Fruit fly (Drosophila melanogaster) whole organism: ENCODE measurements around the gene srl.

Experiments used
- CG8478 ChIP-seq: fragments of >200 bp; optimal IDR thresholded peaks from 2 replicates; lab custom pipeline; 2018; ENCODE audit warnings: inconsistent platforms
- Dll ChIP-seq: fragments of >200 bp; optimal IDR thresholded peaks from 2 replicates; lab custom pipeline; 2017
- EcR ChIP-seq, 2 experiments: fragments of >200 bp; optimal IDR thresholded peaks; 2 replicates each; lab custom pipeline; 2017; ENCODE audit warnings: missing biosample characterization in 2 of 2, missing genetic modification characterization in 2 of 2, missing genetic modification reagents in 2 of 2
- pan ChIP-seq: fragments of >200 bp; optimal IDR thresholded peaks from 2 replicates; lab custom pipeline; 2017
- psq ChIP-seq: fragments of >200 bp; optimal IDR thresholded peaks from 2 replicates; lab custom pipeline; 2017
- usp ChIP-seq: fragments of >200 bp; optimal IDR thresholded peaks from 2 replicates; lab custom pipeline; 2017; ENCODE audit warnings: missing biosample characterization, missing genetic modification characterization, mixed read lengths

srl gene

DNA sequence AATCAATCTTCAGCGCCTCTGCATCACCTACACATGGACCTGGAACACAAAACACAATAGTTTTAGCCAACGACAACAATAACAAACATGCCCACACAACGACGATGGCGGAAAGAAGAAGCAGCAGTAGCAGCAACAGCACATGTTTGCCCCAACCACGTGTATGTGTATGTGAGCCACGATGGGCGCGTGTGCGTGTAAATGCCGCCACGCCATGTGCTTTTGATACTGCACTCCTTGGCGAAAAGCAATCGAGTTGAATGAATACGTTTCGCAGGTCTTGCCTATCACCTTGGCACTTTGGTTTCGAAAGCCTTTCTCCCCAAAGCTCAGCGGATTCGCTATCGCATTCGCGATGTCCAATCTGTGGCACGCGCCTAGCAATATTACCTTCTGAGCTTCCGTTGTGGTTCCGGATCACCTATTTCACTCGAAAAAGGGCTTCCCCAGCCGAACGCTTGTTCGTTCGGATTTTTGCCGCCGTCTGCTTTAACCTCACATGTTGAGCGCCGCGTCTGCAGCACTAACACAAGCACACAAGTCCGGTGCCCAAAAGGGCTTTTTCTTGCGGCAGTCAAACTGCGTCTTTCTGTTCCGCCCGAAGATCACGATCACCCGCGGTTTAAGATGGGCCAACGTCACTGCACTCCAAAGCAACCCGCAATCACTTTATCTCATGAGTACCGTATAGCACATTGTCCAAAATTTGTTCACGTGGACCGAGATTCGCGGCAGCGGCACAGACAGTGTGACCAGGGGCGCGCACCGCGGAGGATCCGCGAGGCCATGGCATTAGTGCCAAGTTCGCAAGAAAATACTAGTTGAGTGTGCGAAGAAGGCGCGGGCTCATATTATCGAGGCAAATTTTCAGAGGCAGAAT, at the start of gene srl:
TSS of gene srl (minus strand) at position 751 of the 880 bp plus-strand sequence.
- TF ChIP-seq pan = peak; percentile 10
- no peak for TF ChIP-seq usp (GFP tag; lab: Kevin White, UChicago)

DNA sequence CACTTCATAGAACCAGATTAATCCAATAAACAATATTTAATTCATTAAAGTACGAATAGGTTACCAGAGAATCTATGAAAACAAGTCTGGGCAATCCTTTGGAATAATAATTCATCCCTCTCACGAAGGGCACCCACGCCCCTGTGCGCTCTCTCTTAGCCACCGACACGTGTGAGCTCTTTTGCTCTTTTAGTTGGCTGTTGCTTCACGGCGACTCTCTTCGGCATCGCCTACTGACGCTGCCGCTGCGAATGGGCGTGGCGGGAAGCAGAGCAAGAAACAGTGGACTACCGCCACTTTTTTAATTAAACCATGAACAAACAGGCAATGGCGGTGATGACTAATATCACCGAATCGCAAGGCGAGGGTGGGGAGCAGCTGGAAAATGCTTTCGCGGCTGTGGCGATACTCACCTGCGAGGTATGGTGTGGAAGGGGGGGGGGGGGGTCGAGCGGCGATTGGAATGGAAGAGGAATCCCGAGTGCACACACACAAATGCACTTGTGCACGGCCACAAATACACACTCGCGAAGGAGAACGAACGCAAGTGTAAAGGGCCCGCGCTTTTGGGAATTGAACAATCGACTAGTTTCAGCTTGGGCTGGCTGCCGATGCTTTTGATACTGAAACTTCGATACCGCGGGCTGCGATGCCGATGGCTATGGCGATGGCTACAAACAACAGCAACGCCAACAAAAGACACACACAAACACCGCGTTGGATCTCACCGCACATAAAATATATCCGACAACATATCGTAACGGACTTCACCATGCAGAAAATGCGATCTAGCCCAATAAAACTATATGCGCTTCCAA, 49.3 kb upstream of the srl start:
- TF ChIP-seq usp (GFP tag; lab: Kevin White, UChicago) (no peak), Dll (peak; percentile 81)

DNA sequence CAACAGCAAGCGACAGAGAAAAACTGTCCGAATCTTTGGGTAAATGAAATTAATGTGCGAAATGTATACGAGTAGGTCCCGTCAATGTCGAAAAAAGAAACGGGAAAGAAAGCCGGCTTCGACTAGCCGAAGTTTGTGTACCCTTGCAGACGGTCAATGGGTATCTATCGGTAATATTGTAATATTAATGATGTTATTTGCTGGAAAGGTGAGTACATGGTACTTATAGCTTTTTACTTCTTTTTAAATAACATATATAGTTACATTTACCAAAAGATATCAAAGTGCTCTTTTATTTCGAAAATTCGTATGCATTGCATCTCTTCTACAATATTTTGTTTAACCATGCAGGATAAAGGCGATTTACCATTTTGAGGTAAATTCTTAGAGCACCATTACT, 46.9 kb upstream of the srl start:
- TF ChIP-seq usp (GFP tag; lab: Kevin White, UChicago) (no peak), Dll (no peak), pan (no peak)

DNA sequence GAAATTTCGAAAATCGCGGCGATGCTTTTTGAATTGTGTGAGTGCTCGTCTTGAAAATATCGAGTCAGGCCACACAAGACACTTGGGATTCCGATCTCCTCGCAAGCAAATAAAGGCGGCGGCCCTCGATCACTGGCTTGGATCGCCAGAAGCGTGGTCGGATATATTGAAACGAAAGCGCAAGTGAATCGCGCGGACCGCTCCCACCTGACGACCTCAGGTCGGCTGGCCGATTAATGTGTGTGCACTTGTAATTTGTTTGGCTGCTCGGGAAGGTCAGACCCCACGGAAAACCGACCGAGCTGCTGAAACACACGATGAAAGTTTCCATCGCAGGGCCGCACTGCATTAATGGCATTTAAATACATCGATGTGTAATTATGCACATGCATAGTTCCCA, 46.2 kb upstream of the srl start:
- TF ChIP-seq Dll (no peak), EcR (GFP tag; optimal IDR thresholded peaks at IDR 0.05; lab: Kevin White, UChicago) (no peak), psq (lab: Kevin White, UChicago) (no peak), CG8478 (no peak), usp (GFP tag; lab: Kevin White, UChicago) (no peak), pan (no peak)

DNA sequence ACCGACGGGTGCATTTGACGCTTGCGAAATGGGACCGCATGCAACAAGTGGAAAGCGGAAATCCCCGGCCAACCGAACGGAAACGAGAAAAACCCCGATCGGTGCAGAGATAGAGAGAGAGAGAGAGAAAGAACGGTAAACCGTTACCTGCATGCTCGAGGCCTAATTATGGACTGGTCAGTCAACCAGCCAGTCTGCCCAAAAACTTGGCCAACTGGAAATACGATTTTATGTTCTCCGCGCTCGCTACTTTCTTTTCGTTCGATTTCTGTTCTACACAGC, 43.5 kb upstream of the srl start:
- TF ChIP-seq psq (lab: Kevin White, UChicago) = no peak
- TF ChIP-seq CG8478 = no peak
- TF ChIP-seq EcR (GFP tag; optimal IDR thresholded peaks at IDR 0.05; lab: Kevin White, UChicago) = peak in 1 of 2 experiments; percentile 0

DNA sequence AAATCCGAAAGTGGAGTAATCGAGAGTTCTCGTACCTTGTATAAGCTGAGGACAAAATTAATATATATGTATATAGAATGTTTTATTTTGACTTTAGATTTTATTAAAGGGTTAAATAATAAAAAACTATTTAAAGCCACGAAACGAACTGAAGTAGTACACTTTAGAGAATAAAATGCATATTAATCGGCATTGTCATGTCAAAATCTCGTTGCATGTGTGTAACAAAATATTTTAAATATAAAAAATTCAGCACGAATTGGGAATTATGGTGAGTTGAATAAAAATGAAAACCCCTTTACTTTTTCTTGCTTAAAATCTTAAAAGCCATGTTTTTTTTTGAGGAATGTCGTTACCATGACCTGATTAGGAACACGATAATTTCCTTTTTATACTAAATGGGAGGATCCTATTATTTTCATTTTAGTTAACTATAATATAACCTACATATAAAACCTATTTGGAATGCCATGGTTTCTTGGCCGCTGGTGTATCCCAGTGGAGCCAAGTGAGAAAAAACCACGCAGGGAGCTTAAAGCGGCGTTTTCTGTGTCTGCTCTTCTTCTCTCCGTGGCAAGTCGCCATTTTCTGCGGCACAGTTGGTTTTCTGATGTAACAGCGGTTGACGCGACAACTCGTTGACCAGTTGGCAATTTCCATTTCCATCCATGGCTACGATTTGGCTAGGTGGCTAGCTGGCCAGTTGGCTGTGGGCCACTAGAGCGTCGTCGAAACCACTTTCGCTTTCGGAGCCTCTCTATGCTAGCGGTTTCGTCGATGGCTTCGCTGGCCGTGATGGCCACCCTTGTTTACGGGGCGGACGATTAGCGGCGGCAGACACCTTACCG, 42.9 kb upstream of the srl start:
- no peak for TF ChIP-seq EcR (GFP tag; optimal IDR thresholded peaks at IDR 0.05; lab: Kevin White, UChicago)
- TF ChIP-seq Dll = no peak
- TF ChIP-seq CG8478 = no peak
- TF ChIP-seq pan = no peak
- no peak for TF ChIP-seq psq (lab: Kevin White, UChicago)
- TF ChIP-seq usp (GFP tag; lab: Kevin White, UChicago) = no peak

DNA sequence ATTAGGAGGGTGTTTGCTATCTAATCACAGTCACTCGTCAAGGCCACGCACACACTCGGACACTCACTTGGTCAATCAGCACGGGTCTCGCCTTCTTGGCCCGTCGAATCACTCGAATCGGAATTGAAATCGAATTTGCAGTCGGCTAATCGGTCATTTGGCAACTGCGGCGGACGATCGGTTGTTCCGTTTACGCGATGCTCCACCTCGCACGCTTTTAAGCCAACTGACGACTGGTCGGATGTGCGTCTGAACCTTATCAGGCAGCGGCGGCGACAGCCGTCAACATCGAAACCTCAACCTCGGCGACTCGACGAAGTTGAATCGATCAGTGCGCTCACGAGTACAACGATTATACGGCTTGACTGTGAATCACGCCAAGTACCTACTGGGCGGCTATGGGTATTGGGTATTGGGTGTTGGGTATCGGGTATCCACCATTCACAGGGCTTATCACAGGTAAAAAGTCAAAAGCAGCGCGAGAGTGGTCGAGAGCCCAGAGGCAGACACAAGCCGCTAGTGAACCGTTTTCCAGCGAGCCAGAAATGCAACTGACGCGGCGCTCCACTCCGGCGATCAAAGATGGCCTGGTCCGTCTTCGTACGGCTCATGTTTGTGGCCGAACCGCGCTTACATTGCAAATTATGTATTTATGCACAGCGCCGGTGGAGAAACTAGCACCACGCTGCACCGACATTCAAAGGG, 42.1 kb upstream of the srl start:
- no peak for TF ChIP-seq CG8478
- no peak for TF ChIP-seq Dll
- no peak for TF ChIP-seq usp (GFP tag; lab: Kevin White, UChicago)
- TF ChIP-seq psq (lab: Kevin White, UChicago) = no peak
- no peak for TF ChIP-seq pan
- TF ChIP-seq EcR (GFP tag; optimal IDR thresholded peaks at IDR 0.05; lab: Kevin White, UChicago) = no peak

DNA sequence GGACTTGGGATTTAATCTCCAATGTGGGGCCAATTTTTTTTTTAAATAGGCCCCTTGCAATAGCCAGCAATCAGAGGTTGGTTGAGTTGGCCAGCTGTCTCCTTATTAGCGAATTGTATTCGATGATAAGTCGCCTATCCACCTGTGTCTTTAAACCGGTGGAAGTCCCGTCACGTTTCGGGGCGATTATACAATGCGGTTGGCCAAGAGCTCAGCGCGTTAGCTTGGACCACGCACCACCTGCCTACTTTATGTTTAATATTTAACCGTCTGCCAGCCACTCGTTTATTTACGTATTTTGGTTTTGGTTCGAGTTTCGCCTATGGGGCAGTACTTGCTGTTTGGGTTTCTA, 41.5 kb upstream of the srl start:
- TF ChIP-seq CG8478 (no peak), Dll (no peak), usp (GFP tag; lab: Kevin White, UChicago) (no peak), psq (lab: Kevin White, UChicago) (no peak), pan (no peak), EcR (GFP tag; optimal IDR thresholded peaks at IDR 0.05; lab: Kevin White, UChicago) (no peak)

DNA sequence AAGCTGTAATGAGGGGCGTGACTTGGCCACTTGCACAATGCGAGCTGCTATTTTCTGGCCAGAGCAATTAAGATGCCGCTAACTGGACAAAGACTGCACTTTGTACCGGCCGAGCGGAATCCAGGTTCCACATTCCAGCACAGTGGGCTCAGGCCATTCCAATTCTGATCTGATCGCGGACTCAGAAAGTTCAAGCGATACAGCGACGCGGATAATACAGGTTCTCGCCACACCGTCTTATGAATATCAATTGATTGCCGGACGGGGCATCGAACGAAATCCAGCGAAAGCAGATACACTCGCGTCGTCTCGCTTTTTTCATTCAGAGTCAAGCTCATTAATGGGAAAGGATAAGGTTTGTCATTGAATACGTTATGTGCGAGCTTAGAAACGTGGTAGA, 39.8 kb upstream of the srl start:
- TF ChIP-seq CG8478 (no peak), psq (lab: Kevin White, UChicago) (no peak), Dll (no peak), pan (no peak), EcR (GFP tag; optimal IDR thresholded peaks at IDR 0.05; lab: Kevin White, UChicago) (no peak), usp (GFP tag; lab: Kevin White, UChicago) (no peak)

DNA sequence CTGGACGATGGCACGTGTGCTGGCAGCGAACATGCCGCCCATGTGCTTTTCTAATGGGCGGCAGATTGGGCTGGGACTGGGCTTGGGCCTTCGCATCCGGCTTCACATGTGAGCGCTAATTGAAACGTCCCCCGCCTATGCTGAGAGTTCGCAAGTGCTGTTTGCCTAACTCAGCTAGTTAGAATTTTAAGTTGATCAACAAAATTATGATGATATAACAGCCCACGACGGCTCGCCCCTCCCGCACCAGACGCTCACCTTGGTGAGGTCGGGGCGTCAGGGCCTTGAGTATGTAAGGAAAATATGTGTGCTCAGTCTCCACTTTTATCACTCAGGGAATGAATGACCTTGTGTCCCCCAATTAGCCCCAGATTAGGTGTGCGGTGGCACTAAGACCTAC, 37.8 kb upstream of the srl start:
- TF ChIP-seq Dll (no peak), pan (no peak), EcR (GFP tag; optimal IDR thresholded peaks at IDR 0.05; lab: Kevin White, UChicago) (no peak), CG8478 (no peak), usp (GFP tag; lab: Kevin White, UChicago) (no peak), psq (lab: Kevin White, UChicago) (no peak)

DNA sequence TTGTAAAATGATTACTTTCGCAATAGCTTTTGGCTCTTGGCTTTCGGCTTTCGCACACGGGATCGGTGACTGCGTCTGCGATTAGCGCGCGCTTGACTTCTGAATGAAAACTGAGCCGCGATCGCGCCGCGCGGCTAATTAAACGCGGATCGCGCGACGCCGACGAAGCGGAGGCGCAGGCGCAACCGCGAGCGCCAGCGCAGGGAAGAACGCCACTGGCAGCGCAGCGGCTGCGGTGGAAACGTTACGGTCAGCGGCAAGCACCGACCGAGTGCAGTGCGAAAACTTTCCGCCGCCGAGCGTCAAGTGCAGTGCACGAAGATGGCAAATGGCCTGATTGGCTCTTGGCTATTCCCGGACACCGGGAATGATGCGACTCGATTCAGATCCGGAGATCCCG, 33.6 kb upstream of the srl start, which contains the start of gene CG31522:
TSS of gene CG31522 (minus strand) at position 101 of the 400 bp plus-strand sequence.
- TF ChIP-seq CG8478 (no peak), pan (no peak), EcR (GFP tag; optimal IDR thresholded peaks at IDR 0.05; lab: Kevin White, UChicago) (no peak), Dll (no peak), usp (GFP tag; lab: Kevin White, UChicago) (no peak), psq (lab: Kevin White, UChicago) (no peak)

DNA sequence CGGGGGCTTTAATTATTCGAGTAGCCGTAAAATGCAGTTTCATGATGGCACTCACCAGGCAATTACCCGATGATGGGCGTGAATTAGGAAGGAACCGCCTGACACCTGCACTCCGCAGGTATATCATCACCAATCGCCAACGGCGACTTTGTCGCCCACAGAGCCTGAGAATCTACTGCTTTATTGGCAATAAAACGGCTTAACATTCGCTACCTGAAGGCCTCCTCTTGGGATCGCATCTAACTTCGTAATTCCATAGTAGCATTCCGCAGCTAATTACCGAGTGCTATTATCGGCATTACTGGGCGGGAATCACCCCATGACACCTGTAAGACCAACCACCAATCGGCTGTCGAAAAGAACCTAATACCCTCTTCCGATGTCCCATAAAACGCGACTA, 29.1 kb upstream of the srl start:
- TF ChIP-seq Dll (no peak), pan (no peak), usp (GFP tag; lab: Kevin White, UChicago) (no peak), psq (lab: Kevin White, UChicago) (no peak), CG8478 (no peak), EcR (GFP tag; optimal IDR thresholded peaks at IDR 0.05; lab: Kevin White, UChicago) (no peak)
